Fruit fly (Drosophila melanogaster) S2 (cell line): ENCODE data around the gene CG18095.

Experiments used
- CG8478 ChIP-seq: fragments of >200 bp; optimal IDR thresholded peaks from 2 replicates; lab custom pipeline; 2018
- CTCF ChIP-seq, 2 experiments: fragments of >200 bp; optimal IDR thresholded peaks; 2 replicates each; lab custom pipeline; 2018

- TF ChIP-seq CG8478 (lab: Kevin White, UChicago) (no peak), CTCF (optimal IDR thresholded peaks at IDR 0.05; lab: Kevin White, UChicago) (no peak)
These were observed 11.2 kb downstream of the CG18095 start, which contains the start of gene NimC3 for dm6 chr2L:14020108-14020507.
